Worm (Caenorhabditis elegans) whole organism, dauer: ENCODE results near the gene ZK813.7.

Experiments
- unc-62 ChIP-seq: sonication (generic microtip); optimal IDR thresholded peaks from 2 replicates; lab custom pipeline; 2017; ENCODE audit warnings: missing biosample characterization, missing genetic modification reagents, missing genetic modification characterization

ZK813.7 gene

DNA sequence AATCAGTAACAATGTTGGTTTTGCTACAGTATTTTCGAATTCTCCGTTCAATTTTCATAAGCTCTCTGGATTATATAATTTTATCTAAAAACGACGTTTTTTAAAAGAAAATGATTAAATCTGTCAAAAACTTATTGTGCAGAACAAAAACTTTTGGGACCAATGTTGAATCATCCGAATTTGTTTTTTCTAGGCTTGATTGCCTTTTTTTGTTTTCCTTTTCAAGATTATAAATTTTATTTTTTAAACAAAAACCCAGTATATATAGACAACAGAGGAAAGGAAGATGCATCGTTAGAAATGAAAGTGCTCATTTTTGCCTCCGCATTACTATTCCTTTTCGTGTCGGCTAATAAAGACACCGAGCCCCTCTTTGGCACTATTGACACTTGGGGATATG, at the start of gene ZK813.7:
Gene ZK813.7, plus strand, starts transcription at position 301 of the 400 bp plus-strand sequence.
- no peak for TF ChIP-seq unc-62 (GFP tag; lab: Kevin White, UChicago)

DNA sequence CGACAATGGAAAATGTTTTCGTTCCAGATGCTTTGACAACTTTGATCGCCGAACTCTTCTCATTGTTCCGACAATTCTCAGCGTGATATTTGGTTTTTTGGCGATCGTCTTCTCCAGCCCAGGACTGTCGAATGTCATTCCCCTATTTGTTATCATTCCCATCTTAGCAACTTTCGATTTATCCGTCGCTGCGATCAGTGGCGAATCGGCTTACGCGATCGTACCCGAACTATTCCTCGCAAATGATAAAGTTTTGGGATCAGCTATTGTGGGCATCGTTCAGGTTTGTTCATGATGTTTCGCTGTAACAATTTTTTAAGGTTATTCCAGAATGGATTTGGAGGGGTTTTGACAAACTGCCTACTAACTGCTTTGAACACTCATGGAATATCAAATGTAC, 47.9 kb upstream of the ZK813.7 start:
- TF ChIP-seq unc-62 (GFP tag; lab: Kevin White, UChicago), result no peak

DNA sequence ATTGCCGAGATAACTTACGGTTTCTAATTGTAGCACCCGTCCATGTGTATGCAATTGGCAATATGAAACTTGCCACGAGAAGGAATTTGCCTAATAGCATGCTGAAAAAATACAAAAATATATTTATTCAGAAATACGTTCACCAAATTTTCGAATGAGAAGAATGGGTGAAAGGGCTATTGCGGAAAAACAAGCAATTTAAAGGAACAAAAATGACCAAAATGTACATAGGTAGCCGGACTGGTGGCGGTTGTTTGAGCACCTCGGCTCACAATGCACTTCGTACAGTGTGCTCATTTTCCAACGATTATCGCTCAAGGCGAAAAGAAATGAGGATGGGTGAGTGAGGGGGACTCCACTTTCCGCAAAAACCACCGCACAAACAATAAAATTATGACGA, 44.7 kb upstream of the ZK813.7 start, which contains the start of gene cht-1:
Gene cht-1, minus strand, starts transcription at position 101 of the 400 bp plus-strand sequence.
- TF ChIP-seq unc-62 (GFP tag; lab: Kevin White, UChicago), result no peak

DNA sequence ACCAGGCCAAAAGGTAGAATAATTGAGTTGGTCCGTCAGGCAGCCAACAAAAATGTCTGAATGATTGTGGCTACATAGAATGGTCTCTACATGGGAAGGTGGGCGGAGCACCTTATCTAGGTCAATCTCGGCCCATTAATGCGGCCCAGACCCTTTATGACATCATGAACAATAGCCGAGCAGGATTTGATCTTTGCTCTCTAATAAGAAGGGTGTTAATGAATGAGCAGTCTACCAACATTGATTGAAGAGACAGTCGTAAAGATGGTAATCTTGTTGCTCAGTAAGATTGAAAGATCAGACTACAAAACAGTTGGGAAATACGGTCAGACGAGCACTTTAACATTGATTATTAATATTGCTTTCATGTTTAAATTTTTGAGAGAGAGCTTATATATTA, 44.2 kb upstream of the ZK813.7 start:
- no peak for TF ChIP-seq unc-62 (GFP tag; lab: Kevin White, UChicago)

DNA sequence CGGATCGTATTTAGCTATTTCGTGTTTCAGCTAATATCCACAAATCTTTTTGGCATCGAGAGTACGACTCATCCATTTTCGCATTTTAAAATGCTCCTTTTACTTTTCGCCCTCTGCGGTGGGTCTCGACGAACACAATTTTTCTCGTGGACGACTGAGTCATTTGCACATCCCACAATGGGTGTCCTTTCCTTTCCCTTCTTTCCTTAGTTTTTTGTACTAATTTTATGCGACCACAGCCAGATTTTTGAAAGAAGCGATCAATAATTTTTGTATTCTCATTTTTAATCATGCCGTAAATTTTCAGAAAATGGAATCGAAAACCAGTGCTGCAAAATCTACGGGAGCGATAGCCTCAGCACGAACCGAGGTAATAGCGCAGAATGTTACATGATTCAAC, 42.9 kb upstream of the ZK813.7 start, which contains the start of gene C04F6.9:
Gene C04F6.9, plus strand, starts transcription at position 301 of the 400 bp plus-strand sequence.
- no peak for TF ChIP-seq unc-62 (GFP tag; lab: Kevin White, UChicago)

DNA sequence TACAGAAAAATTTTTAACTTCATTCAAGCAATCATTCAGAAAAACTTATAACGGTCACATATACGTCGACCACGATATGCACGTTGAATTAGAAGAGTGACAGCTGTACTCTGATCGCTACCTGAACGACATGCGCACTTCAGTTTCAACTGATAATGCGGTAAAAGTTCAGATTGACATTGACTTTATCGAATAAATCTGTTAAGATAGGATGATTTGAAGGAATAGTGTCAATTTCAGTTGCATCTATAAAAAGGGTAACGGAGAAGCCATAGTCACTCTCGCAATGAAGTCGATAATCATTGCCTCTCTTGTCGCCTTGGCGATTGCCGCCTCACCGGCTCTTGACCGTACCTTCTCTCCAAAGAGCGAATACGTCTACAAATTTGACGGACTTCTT, 41.4 kb upstream of the ZK813.7 start, which contains the start of gene vit-5:
Gene vit-5, plus strand, starts transcription at position 277 of the 400 bp plus-strand sequence.
- TF ChIP-seq unc-62 (GFP tag; lab: Kevin White, UChicago), result no peak

DNA sequence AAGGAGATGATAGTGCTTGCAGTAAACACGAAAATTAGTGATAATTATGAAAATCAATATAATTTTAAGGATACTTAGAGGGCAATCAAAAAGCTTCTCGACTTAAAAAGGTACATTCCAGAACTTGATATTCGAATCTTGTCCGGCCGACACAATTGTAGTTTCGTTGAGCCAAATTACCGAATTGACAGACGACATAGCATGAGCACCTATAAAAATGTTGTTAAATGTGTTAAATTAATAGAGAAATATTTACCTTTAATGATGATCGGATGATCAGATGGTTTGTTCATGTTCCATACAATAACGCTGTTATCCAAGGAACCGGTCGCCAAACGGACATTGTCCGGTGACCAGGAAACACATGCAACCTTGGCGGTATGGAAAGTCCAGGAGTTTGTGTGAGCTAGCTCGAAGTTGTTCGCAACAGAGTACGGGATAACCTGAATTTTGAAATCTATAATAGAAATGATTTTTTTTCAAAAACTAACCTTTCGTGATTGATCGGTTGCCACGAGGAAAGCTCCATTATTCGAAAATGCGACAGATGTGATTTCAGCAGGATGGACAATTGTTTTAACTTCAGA, 35.8 kb upstream of the ZK813.7 start:
- TF ChIP-seq unc-62 (GFP tag; lab: Kevin White, UChicago), result no peak

DNA sequence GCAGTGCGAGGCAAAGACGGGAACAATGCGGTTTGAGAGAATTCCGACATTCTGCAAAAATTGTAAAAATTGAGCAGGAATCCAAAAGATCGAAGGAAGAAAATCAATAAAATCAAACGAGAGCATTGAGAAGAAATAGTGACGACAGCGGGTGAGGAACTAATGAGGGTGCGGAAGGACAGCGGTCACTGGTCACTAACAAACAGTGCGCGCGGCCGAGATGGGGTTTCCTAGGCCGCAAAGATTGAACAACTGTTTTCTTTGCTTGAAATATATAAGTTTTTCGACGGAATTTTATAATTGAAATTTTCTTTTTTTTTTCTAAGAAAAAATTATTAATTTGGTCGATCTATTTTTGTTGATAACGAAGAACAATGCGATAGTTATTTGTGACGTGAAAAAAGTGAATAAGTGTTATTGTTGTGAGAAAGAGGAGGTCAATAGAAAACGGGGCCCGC, 33.0 kb upstream of the ZK813.7 start, which contains the start of gene unc-78:
Gene unc-78, minus strand, starts transcription at position 51 of the 458 bp plus-strand sequence.
- TF ChIP-seq unc-62 (GFP tag; lab: Kevin White, UChicago), result no peak

DNA sequence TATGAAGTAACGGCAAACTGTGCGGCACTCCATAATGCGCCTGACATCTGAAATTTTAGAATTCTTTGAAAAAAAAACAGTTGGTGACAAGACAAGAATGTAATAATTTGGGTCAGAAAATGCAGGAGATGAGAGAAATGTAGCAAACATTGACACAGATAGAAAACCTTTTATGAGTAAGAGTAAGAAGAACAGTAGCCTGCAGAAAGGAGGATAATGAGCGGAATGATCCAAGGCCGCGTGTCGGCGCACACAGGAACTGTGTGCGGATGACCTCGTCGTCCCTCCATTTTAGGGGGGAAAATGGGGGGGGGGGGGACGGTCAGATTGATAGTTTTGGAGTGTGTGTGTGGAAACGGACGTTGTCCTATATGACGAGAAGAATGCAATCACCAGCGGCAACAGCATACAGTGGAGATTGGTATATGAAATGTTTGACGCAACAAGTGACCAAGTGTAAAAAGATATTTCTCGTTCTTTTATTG, 29.9 kb upstream of the ZK813.7 start, which contains the start of gene dhs-27:
Gene dhs-27, minus strand, starts transcription at position 51 of the 485 bp plus-strand sequence.
- TF ChIP-seq unc-62 (GFP tag; lab: Kevin White, UChicago), result no peak

DNA sequence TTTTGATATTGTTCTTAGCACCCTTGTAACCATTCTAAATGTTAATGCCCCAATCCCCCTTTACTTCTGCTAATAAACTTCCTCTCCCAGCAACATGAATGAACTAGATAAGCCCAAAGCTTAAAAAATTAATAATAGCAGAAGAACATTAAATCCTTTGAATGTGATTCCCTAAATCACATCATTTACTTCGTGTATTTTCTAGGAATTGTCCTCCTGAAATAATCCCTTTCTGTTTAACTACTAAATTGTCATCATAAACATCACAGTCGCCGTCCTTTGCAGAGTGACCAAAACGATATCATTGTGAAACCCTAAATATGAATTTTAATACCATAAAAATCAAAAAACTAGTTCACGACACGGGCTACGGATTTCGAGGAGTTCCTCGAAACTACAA, 28.6 kb upstream of the ZK813.7 start:
- TF ChIP-seq unc-62 (GFP tag; lab: Kevin White, UChicago), result no peak

DNA sequence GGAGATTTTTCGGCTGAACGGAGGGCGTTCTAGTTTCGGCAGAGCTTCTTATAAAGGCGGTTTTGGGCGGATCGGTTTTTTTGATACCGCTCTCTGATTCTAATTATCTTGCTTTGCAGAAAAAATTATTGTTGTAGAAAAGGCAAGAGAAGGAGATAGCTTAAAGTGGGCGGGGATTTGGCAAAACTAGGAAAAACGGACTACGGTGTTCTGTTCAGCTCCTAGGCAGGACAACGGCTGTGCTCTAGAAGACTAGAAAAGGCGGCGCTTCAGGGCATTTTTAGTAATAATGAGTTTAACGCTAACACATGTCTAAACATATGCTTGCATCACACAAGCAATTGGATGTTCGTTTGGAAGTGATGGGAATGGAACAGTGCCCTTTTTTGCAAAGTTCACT, 25.5 kb upstream of the ZK813.7 start, which contains the start of gene C04F6.7:
Gene C04F6.7, minus strand, starts transcription at position 101 of the 400 bp plus-strand sequence.
- no peak for TF ChIP-seq unc-62 (GFP tag; lab: Kevin White, UChicago)

DNA sequence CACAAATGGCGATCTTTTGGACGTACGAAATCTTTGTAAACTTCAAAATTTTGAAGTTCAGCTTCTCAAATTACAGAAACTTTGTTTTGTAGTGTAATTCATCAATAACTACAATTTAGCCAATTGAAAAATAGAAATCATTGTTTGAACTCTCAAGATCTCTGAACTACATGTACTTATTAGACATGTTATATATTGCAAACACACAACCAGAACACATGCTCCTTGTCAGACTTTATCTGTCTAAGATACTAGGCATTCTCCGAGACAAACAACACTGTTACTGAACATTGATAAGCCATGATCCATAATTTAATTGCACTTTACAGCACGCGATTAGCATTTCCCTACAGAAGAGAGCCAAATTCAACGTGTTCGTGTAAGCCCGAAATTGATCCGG, 20.1 kb upstream of the ZK813.7 start, which contains the start of gene ZK813.6:
Gene ZK813.6, plus strand, starts transcription at position 301 of the 400 bp plus-strand sequence.
- no peak for TF ChIP-seq unc-62 (GFP tag; lab: Kevin White, UChicago)

DNA sequence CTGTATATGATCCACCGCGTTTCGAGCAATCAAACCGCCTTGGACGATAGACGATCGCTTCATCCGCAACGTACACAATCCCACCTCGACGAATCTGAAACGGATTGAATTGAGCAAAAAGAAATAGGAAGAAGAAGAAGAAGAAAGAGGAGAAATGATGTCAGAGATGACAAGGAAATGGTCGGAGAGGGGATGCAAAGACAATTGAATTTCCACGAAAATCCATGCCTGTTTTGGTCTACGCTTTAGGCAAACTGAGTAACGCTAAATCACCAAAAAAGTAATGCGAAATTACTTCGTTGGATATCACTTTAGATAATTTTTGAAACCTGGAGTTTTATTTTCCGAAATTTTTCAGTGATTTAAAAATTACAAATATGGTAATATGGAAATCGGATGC, 15.5 kb upstream of the ZK813.7 start:
- no peak for TF ChIP-seq unc-62 (GFP tag; lab: Kevin White, UChicago)

DNA sequence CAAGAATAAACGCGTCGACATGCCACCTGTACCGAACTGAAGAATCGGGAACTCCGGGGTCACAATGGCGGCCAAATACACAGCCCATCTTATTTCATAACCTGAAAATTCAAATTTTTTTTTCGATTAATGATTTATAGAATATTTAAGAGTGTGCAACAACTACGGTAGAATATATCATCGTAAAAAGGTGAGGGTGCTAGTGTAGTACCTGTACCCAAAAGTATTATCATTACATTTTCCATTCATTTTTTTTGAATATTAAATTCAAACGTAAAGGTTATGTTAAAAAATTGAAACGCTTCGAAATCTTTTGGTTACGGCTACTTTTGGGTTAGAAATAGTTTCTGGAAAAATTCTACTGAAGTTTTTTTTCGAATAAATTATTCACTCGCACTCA, 14.6 kb upstream of the ZK813.7 start, which contains the start of gene ZK813.4:
Gene ZK813.4, minus strand, starts transcription at position 101 of the 400 bp plus-strand sequence.
- no peak for TF ChIP-seq unc-62 (GFP tag; lab: Kevin White, UChicago)

DNA sequence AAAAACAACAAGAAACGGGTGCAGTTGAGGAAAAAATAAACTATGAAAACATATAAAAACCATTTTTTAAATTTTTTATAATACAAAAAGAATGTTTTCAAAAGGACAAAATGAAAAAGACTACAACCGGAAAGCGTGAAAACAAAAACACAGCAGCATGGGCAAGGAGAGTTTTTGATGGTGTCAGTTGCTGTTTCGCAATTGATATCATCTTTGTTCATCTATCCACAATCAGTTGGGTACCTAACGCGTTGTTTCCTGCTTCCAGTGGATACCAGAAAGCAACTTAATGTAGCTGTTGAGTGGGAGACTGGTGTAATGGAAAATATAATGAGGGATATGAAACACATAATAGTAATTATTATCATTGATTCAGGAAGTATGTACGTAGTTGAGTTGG, 4.8 kb upstream of the ZK813.7 start:
- no peak for TF ChIP-seq unc-62 (GFP tag; lab: Kevin White, UChicago)

DNA sequence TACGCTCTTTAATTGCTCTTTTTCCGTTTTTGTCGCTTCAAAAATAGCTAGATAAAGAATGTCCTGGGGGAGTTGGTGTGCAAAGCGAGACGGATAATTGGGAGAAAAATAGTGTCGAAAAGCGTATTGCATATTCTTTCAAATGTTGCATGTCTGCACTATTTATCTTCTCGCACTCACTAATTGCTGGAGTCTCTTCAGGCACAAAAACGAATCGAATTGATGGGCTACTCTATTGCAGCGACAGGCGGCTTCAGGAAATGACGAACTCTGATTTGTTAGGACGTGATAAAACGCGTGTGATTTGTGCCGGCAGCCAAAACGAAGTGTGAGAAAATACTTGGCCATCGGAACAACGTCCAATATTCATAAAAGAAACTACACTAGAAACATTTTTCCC, 4.3 kb upstream of the ZK813.7 start:
- TF ChIP-seq unc-62 (GFP tag; lab: Kevin White, UChicago), result no peak

DNA sequence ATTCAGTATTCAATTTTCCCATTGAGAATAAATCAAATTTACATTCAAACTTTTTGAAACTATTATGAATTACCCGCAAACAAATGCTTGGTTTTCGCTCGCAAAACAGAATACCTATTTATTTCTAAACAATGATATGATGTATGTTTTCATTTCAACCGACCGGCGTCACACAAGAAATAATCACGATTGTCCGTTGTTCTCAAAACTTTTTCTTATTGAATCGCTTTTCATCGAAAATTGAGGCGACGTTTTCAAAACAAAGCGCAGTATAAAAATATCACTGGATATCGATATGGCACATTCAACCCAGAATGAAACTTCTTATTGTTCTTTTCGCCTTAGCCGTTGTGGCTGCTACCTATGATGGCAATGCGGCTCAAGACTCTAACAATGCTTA, 3.1 kb upstream of the ZK813.7 start, which contains the start of gene ZK813.3:
Gene ZK813.3, plus strand, starts transcription at position 301 of the 400 bp plus-strand sequence.
- TF ChIP-seq unc-62 (GFP tag; lab: Kevin White, UChicago), result no peak
